Fruit fly (Drosophila melanogaster) whole organism, wandering third instar larva: Measurements from ENCODE around the gene fu.

Experiments
- Abd-B ChIP-seq: fragments of >200 bp; optimal IDR thresholded peaks from 2 replicates; lab custom pipeline; 2017; ENCODE audit warnings: missing biosample characterization, missing genetic modification characterization
- CG32264 ChIP-seq: fragments of 200-800 bp; sonication (Bioruptor generic); optimal IDR thresholded peaks from 2 replicates; lab custom pipeline; 2016; ENCODE audit warnings: missing biosample characterization, missing genetic modification characterization
- CG9705 ChIP-seq: fragments of 200-800 bp; sonication (Bioruptor generic); optimal IDR thresholded peaks from 2 replicates; lab custom pipeline; 2018; ENCODE audit warnings: missing biosample characterization, mild to moderate bottlenecking, missing genetic modification characterization
- CrebA ChIP-seq: fragments of 200-800 bp; sonication (Bioruptor generic); optimal IDR thresholded peaks from 2 replicates; lab custom pipeline; 2016; ENCODE audit warnings: missing biosample characterization, mild to moderate bottlenecking, missing genetic modification characterization, borderline replicate concordance
- Dfd ChIP-seq: fragments of >200 bp; optimal IDR thresholded peaks from 2 replicates; lab custom pipeline; 2017; ENCODE audit warnings: missing biosample characterization, missing genetic modification characterization
- GATAd ChIP-seq: sonication (Bioruptor generic); optimal IDR thresholded peaks from 2 replicates; lab custom pipeline; 2016; ENCODE audit warnings: missing biosample characterization, missing genetic modification characterization
- Hnf4 ChIP-seq: fragments of 200-800 bp; sonication (Bioruptor generic); optimal IDR thresholded peaks from 2 replicates; lab custom pipeline; 2016; ENCODE audit warnings: missing biosample characterization, mild to moderate bottlenecking, missing genetic modification characterization
- Hr78 ChIP-seq: fragments of >200 bp; optimal IDR thresholded peaks from 2 replicates; lab custom pipeline; 2017; ENCODE audit warnings: missing biosample characterization, missing genetic modification characterization
- Hr83 ChIP-seq: fragments of 200-300 bp; sonication (Bioruptor generic); optimal IDR thresholded peaks from 2 replicates; lab custom pipeline; 2016; ENCODE audit warnings: missing biosample characterization, mild to moderate bottlenecking, missing genetic modification characterization, moderate library complexity; ENCODE audit not compliant: poor library complexity, severe bottlenecking
- Jra ChIP-seq: sonication (Bioruptor generic); optimal IDR thresholded peaks from 2 replicates; lab custom pipeline; 2016; ENCODE audit warnings: missing biosample characterization, missing genetic modification characterization
- Mio ChIP-seq: sonication (Bioruptor generic); optimal IDR thresholded peaks from 2 replicates; lab custom pipeline; 2016; ENCODE audit warnings: missing biosample characterization, missing genetic modification characterization
- Myc ChIP-seq: fragments of >200 bp; optimal IDR thresholded peaks from 2 replicates; lab custom pipeline; 2017
- N ChIP-seq: fragments of >200 bp; optimal IDR thresholded peaks from 2 replicates; lab custom pipeline; 2018; ENCODE audit warnings: missing biosample characterization, missing external identifiers, missing genetic modification characterization
- OdsH ChIP-seq: fragments of 200-800 bp; sonication (Bioruptor generic); optimal IDR thresholded peaks from 2 replicates; lab custom pipeline; 2016; ENCODE audit warnings: missing biosample characterization, mild to moderate bottlenecking, missing genetic modification characterization
- Sp1 ChIP-seq: fragments of 200-800 bp; sonication (Bioruptor generic); optimal IDR thresholded peaks from 3 replicates; lab custom pipeline; 2019; ENCODE audit warnings: missing biosample characterization, mild to moderate bottlenecking, missing genetic modification characterization, moderate library complexity
- Vsx2 ChIP-seq: fragments of 200-300, 225-300 bp; sonication (Bioruptor generic); optimal IDR thresholded peaks from 2 replicates; lab custom pipeline; 2018; ENCODE audit warnings: missing biosample characterization, missing genetic modification characterization; ENCODE audit not compliant: partially characterized antibody
- br ChIP-seq: fragments of 200-800 bp; sonication (Bioruptor generic); optimal IDR thresholded peaks from 2 replicates; lab custom pipeline; 2016; ENCODE audit warnings: missing biosample characterization, missing genetic modification characterization
- brk ChIP-seq: fragments of 200-800 bp; sonication (Bioruptor generic); optimal IDR thresholded peaks from 2 replicates; lab custom pipeline; 2016; ENCODE audit warnings: missing biosample characterization, mild to moderate bottlenecking, missing genetic modification characterization
- dl ChIP-seq, 2 experiments: fragments of 175-275, 200-275 bp in 1 of 2; fragments of 200-275 bp in 1 of 2; sonication (Bioruptor generic); optimal IDR thresholded peaks; lab custom pipeline; 2018; ENCODE audit warnings: mild to moderate bottlenecking in 2 of 2, missing biosample characterization in 2 of 2, missing genetic modification characterization in 2 of 2, moderate library complexity in 2 of 2; ENCODE audit not compliant: partially characterized antibody in 2 of 2, insufficient read depth in 1 of 2
- dmrt93B ChIP-seq: fragments of 200-800 bp; sonication (Bioruptor generic); optimal IDR thresholded peaks from 2 replicates; lab custom pipeline; 2018; ENCODE audit warnings: missing biosample characterization, mild to moderate bottlenecking, missing genetic modification characterization
- dsf ChIP-seq: sonication (Bioruptor generic); optimal IDR thresholded peaks from 2 replicates; lab custom pipeline; 2016; ENCODE audit warnings: missing biosample characterization, missing genetic modification characterization, borderline replicate concordance
- ey ChIP-seq: fragments of 200-800 bp; sonication (Bioruptor generic); optimal IDR thresholded peaks from 2 replicates; lab custom pipeline; 2016; ENCODE audit warnings: missing biosample characterization, missing genetic modification characterization
- foxo ChIP-seq, 2 experiments: fragments of 200-800 bp; sonication (Bioruptor generic); optimal IDR thresholded peaks; 2 replicates in 1 of 2; 3 replicates in 1 of 2; lab custom pipeline; 2016 to 2017; ENCODE audit warnings: missing biosample characterization in 2 of 2, missing genetic modification characterization in 2 of 2
- fru ChIP-seq: fragments of 200-800 bp; sonication (Bioruptor generic); optimal IDR thresholded peaks from 3 replicates; lab custom pipeline; 2016; ENCODE audit warnings: missing biosample characterization, mild to moderate bottlenecking, missing genetic modification characterization
- jim ChIP-seq: fragments of 175-275, 200-325 bp; sonication (Bioruptor generic); optimal IDR thresholded peaks from 2 replicates; lab custom pipeline; 2016; ENCODE audit warnings: missing biosample characterization, mild to moderate bottlenecking, missing genetic modification characterization
- rgr ChIP-seq: fragments of 200-800 bp; sonication (Bioruptor generic); optimal IDR thresholded peaks from 3 replicates; lab custom pipeline; 2016; ENCODE audit warnings: missing biosample characterization, mild to moderate bottlenecking, missing genetic modification characterization
- sage ChIP-seq: fragments of 200-800 bp; sonication (Bioruptor generic); optimal IDR thresholded peaks from 2 replicates; lab custom pipeline; 2016; ENCODE audit warnings: missing biosample characterization, mild to moderate bottlenecking, missing genetic modification characterization
- tai ChIP-seq: sonication (Bioruptor generic); optimal IDR thresholded peaks from 2 replicates; lab custom pipeline; 2016; ENCODE audit warnings: missing biosample characterization, missing genetic modification characterization
- usp ChIP-seq: fragments of >200 bp; optimal IDR thresholded peaks from 2 replicates; lab custom pipeline; 2017; ENCODE audit warnings: missing biosample characterization, missing genetic modification characterization
- woc ChIP-seq: sonication (Bioruptor generic); optimal IDR thresholded peaks from 2 replicates; lab custom pipeline; 2016; ENCODE audit warnings: missing biosample characterization, mild to moderate bottlenecking, missing genetic modification characterization

The fu gene

DNA sequence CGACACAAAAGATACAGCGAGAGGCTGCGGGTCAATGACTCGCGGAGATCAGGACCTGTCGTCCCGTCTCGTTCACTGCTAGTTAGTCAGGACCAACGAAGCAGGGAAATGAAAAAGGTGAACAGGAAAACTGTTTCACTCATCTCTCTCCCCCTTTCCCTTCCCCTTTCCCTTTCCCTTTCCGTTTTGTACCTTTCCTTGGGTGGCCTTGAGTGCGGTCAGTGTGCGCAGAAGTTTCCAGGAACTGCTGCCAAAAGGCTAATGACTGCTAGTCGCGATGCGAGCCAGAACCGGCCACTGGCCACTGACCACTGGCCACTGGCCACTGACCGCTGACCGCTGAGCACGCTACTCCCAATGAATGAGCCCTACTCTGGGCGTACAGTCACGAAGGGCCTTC is 38.0 kb downstream of the fu start:
- TF ChIP-seq sage (GFP tag; lab: Kevin White, UChicago) (no peak), GATAd (no peak), fru (GFP tag; lab: Kevin White, UChicago) (no peak), brk (no peak), N (GFP tag; lab: Kevin White, UChicago) (no peak), dsf (GFP tag; lab: Kevin White, UChicago) (no peak), rgr (GFP tag; lab: Kevin White, UChicago) (no peak), Abd-B (GFP tag; lab: Kevin White, UChicago) (no peak), Mio (GFP tag; lab: Kevin White, UChicago) (no peak), jim (GFP tag; lab: Kevin White, UChicago) (no peak), Jra (GFP tag; lab: Kevin White, UChicago) (no peak), Myc (lab: Kevin White, UChicago) (no peak), dmrt93B (GFP tag; lab: Kevin White, UChicago) (no peak), CG32264 (GFP tag; lab: Kevin White, UChicago) (no peak), br (GFP tag; lab: Kevin White, UChicago) (no peak), ey (GFP tag; lab: Kevin White, UChicago) (no peak)

DNA sequence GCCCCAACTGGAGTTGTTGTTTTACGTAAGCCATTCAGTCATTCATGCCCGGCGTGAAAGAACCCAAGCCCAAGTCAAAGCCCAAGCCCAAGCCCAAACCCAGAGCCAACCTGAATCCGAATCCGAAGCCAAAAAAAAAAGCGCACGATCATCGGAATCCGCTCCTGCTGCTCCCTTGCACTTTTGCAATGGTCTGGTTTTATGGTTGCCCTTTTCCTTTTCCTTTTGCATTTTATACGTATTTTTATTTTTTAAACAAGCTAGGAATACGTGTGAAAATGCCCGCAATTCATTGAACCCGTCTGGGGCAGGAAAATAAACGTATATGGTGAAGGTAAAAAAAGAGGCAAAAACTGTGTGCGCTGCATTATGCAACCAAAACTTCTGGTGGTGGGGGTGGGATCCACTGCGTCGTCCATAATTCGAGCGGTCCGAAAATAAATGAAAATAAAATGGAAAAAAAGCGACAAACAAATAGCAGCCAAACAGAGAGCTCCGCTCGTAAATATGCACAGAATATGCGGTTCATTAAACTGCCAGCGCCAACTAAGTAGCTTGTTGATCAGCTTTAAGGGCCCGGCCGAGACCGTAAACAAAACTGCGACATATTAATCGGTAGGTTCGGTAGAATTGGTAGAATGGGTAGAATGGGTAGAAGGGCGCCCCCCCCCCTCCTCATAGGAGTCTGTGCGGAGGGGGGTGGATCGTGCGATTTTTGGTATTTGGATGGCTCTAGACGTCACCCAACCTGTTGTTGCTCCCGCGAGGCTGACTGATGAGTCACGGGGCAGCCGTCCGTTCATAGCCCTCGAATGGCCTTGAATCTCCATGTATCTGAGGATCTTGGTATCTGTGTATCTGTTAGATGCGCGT is 41.9 kb downstream of the fu start:
- no peak for TF ChIP-seq Hnf4 (GFP tag; lab: Kevin White, UChicago)
- TF ChIP-seq CG9705, result no peak
- TF ChIP-seq CrebA, result no peak
- TF ChIP-seq ey (GFP tag; lab: Kevin White, UChicago), result no peak
- TF ChIP-seq OdsH (GFP tag; lab: Kevin White, UChicago), result no peak
- TF ChIP-seq dmrt93B (GFP tag; lab: Kevin White, UChicago), result no peak
- no peak for TF ChIP-seq tai
- no peak for TF ChIP-seq Hr78 (GFP tag; lab: Kevin White, UChicago)
- TF ChIP-seq Sp1 (GFP tag; lab: Kevin White, UChicago), result no peak
- no peak for TF ChIP-seq Vsx2
- no peak for TF ChIP-seq Mio (GFP tag; lab: Kevin White, UChicago)
- no peak for TF ChIP-seq Jra (GFP tag; lab: Kevin White, UChicago)
- TF ChIP-seq dl (GFP tag; optimal IDR thresholded peaks at IDR 0.05; lab: Kevin White, UChicago; ENCODE audit: insufficient read depth in 1 of 2, partially characterized antibody in 2 of 2), result no peak
- no peak for TF ChIP-seq sage (GFP tag; lab: Kevin White, UChicago)
- TF ChIP-seq CG32264 (GFP tag; lab: Kevin White, UChicago), result no peak
- TF ChIP-seq N (GFP tag; lab: Kevin White, UChicago), result no peak
- no peak for TF ChIP-seq foxo (GFP tag; optimal IDR thresholded peaks at IDR 0.05; lab: Kevin White, UChicago)
- no peak for TF ChIP-seq brk

DNA sequence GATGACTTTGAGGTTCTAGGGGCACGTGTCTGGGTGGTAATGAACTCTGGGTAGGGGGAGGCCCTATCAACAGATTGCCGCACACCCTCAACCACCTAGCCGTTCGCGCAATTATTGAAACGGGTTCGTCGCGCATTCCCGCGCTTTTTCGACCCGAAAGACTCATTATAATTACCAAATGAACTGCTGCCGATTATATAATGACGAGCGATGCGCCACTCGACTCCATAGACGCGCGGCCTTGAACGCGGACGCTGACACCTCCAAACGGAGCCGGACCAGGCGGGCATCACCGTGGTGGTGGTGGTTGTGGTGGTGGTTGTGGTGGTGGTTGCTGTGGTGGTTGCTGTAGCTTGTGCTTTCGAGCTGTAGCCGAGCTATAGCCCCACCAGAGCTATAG is 43.0 kb downstream of the fu start:
- TF ChIP-seq Hr83 (GFP tag; lab: Kevin White, UChicago) (no peak), woc (no peak), dl (GFP tag; optimal IDR thresholded peaks at IDR 0.05; lab: Kevin White, UChicago; ENCODE audit: insufficient read depth in 1 of 2, partially characterized antibody in 2 of 2) (no peak), CG32264 (GFP tag; lab: Kevin White, UChicago) (no peak), tai (no peak), Dfd (GFP tag; lab: Kevin White, UChicago) (no peak), Mio (GFP tag; lab: Kevin White, UChicago) (no peak), CG9705 (no peak), Myc (lab: Kevin White, UChicago) (no peak), Hr78 (GFP tag; lab: Kevin White, UChicago) (no peak), sage (GFP tag; lab: Kevin White, UChicago) (no peak), CrebA (no peak)
- TF ChIP-seq, all 38 proteins: peak for 0

DNA sequence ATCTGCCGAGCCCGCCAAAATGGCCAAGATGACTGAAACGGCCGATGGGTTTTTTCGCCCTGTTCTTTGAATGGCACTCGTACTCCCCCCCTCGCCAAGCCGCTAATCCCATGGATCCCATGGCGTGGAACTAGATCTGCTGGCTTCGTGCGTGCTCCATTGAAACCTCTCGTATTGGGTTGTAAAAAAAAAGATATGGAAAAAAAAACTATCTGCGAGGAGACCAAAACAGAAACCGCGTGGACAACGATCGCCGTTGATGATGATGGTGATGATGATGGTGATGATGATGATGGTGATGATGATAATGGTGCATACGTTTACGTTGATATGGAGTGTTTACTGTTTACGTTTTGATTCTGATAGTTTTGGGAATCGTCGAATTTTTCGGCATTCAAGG is 44.2 kb downstream of the fu start:
- TF ChIP-seq Sp1 (GFP tag; lab: Kevin White, UChicago) (no peak), Abd-B (GFP tag; lab: Kevin White, UChicago) (no peak), usp (GFP tag; lab: Kevin White, UChicago) (no peak), dmrt93B (GFP tag; lab: Kevin White, UChicago) (no peak)
